Fruit fly (Drosophila melanogaster): ENCODE results near the gene CG8209.

The CG8209 gene

DNA sequence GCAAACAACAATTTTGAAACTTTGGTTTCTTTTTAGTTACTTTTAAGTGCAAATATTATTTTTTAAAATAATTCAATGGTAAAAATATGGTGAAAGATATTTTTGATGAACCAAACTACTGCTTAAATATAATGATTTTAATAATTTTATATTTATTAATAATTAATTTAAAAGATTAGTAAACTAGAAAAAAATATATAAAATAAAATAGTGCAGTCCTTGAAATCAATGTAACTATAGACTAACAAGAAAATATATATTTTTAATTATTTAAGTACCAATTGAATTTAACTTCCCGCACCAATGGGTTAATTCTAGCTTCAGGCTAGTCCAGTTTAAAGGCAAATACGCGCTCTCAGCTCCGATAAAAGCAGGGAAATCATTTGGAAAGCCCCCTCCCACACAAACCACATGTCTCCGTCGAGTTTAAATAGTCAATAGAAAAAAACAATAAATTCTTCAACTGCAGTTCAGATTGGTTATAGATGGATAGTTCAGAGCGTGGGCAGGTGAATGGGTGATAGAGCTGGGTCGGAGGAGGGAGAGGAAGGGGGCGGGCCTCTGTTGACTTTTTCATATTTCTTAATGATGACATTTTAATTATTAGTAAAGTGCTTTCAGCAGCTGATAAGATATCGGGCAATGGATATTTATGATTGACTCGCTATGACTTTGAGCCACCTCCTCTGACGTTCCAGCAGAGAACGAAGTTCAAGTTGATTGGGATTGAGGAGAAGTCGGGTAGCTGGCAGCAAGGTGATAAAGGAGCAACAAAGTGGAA lies 14.0 kb upstream of the CG8209 start (continued):
- TF ChIP-seq chm (GFP tag; IDR thresholded peaks at IDR 0.05) (0 out of 2 replicates have a peak, but pooled peaks have one; percentile 21), CG11560 (tag; IDR thresholded peaks at IDR 0.05) (no peak), CG10565 (GFP tag; optimal IDR thresholded peaks at IDR 0.05) (no peak), CG14860 (GFP tag; IDR thresholded peaks at IDR 0.05; ENCODE audit: partially characterized antibody) (no peak), lola (GFP tag; optimal IDR thresholded peaks at IDR 0.05) (peak in 1 of 3 experiments; percentile 65), sima (GFP tag; optimal IDR thresholded peaks at IDR 0.05) (no peak), mirr (GFP tag; optimal IDR thresholded peaks at IDR 0.05) (peak; percentile 54), otp (GFP tag; IDR thresholded peaks at IDR 0.05) (no peak), CG17568 (GFP tag; optimal IDR thresholded peaks at IDR 0.05) (peak; percentile 21), Elba2 (GFP tag; optimal IDR thresholded peaks at IDR 0.05) (no peak), Scr (GFP tag; IDR thresholded peaks at IDR 0.05; ENCODE audit: partially characterized antibody) (no peak), caup (GFP tag; optimal IDR thresholded peaks at IDR 0.05; ENCODE audit: severe bottlenecking) (no peak), sisA (GFP tag; IDR thresholded peaks at IDR 0.05) (no peak), Hr78 (GFP tag; optimal IDR thresholded peaks at IDR 0.05) (peak in 1 of 2 experiments; percentile 35), CG9437 (GFP tag; optimal IDR thresholded peaks at IDR 0.05) (peak; percentile 26), HLH54F (GFP tag; optimal IDR thresholded peaks at IDR 0.05) (no peak), exex (tag; optimal IDR thresholded peaks at IDR 0.05) (peak; percentile 100), CG8924 (tag; optimal IDR thresholded peaks at IDR 0.05) (peak; percentile 50), CG31441 (GFP tag; IDR thresholded peaks at IDR 0.05) (peak; percentile 58; the same call in 1 of the 2 replicates), CG1602 (GFP tag; optimal IDR thresholded peaks at IDR 0.05) (peak; percentile 1), CG2678 (tag; optimal IDR thresholded peaks at IDR 0.05) (peak; percentile 70), fu2 (GFP tag; optimal IDR thresholded peaks at IDR 0.05) (no peak), onecut (GFP tag; IDR thresholded peaks at IDR 0.05) (peak; percentile 29; the same call in 1 of the 2 replicates), CG12942 (GFP tag; optimal IDR thresholded peaks at IDR 0.05) (no peak), HLH4C (GFP tag; IDR thresholded peaks at IDR 0.05; ENCODE audit: partially characterized antibody) (no peak), grau (tag; optimal IDR thresholded peaks at IDR 0.05) (peak; percentile 35), bsh (GFP tag; optimal IDR thresholded peaks at IDR 0.05) (peak in 1 of 2 experiments; percentile 18), az2 (GFP tag; optimal IDR thresholded peaks at IDR 0.05) (no peak), sens-2 (GFP tag; IDR thresholded peaks at IDR 0.05) (peak; percentile 31; the same call in 1 of the 2 replicates), chinmo (GFP tag; IDR thresholded peaks at IDR 0.05; ENCODE audit: partially characterized antibody) (0 out of 4 replicates have a peak, but pooled peaks have one; percentile 29), dmrt11E (tag; optimal IDR thresholded peaks at IDR 0.05) (peak; percentile 16), CG7745 (tag; optimal IDR thresholded peaks at IDR 0.05) (peak; percentile 47), ERR (GFP tag; optimal IDR thresholded peaks at IDR 0.05) (no peak), CG18262 (tag; optimal IDR thresholded peaks at IDR 0.05) (peak; percentile 86), Xbp1 (GFP tag; optimal IDR thresholded peaks at IDR 0.05) (no peak), CG18619 (GFP tag; optimal IDR thresholded peaks at IDR 0.05) (no peak), bigmax (GFP tag; optimal IDR thresholded peaks at IDR 0.05) (no peak), sim (GFP tag; IDR thresholded peaks at IDR 0.05) (no peak), lab (GFP tag; optimal IDR thresholded peaks at IDR 0.05) (peak; percentile 23), Hr51 (GFP tag; optimal IDR thresholded peaks at IDR 0.05) (peak in 1 of 2 experiments; percentile 46), ATbp (GFP tag; optimal IDR thresholded peaks at IDR 0.05) (peak; percentile 17), lbe (GFP tag; optimal IDR thresholded peaks at IDR 0.05) (no peak), CkIIα-i1 (GFP tag; IDR thresholded peaks at IDR 0.05) (no peak), CG16813 (GFP tag; IDR thresholded peaks at IDR 0.05; ENCODE audit: partially characterized antibody) (no peak), zfh1 (GFP tag; IDR thresholded peaks at IDR 0.05) (0 out of 3 replicates have a peak, but pooled peaks have one; percentile 7), CG7839 (tag; optimal IDR thresholded peaks at IDR 0.05) (peak; percentile 44), tna (GFP tag; IDR thresholded peaks at IDR 0.05; ENCODE audit: partially characterized antibody) (no peak)
